Worm (Caenorhabditis elegans) whole organism, dauer: ENCODE measurements around the gene irld-65.

ENCODE experiments used
- unc-62 ChIP-seq: sonication (generic microtip); optimal IDR thresholded peaks from 2 replicates; lab custom pipeline; 2017; ENCODE audit warnings: missing biosample characterization, missing genetic modification reagents, missing genetic modification characterization

irld-65 gene

ce11 chrII:2921860-2922259 lies 15.9 kb downstream of the irld-65 start:
- TF ChIP-seq unc-62 (GFP tag; lab: Kevin White, UChicago), result no peak

DNA sequence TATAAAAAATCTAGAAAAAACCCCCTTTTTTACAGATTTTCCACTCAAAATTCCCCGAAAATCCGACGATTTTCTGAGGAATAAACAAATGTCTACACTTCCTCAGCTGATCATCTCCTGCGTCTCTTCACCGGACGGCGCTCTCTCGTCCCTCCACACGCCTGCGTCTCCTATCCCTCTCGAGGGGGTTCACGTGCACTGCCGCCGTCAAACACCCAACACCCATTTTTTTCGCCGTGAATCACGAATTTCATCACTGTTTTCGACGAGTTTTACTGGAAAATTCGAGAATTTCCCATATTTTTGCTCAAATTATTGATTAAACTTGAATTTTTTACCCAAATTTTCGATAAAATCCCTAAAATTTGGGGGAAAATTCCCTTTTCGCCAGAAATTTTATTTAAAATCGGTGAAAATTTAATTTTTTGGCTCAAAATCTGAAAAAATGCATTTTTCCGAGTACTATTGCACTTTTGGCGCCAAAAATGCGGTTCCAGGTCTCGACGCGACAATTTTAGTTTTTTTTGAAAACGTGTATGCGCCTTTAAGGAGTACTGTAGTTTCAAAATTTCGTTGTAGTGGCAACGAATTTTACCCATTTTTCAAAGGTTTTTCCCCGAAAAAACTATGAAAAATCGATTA lies 16.8 kb downstream of the irld-65 start:
- no peak for TF ChIP-seq unc-62 (GFP tag; lab: Kevin White, UChicago)

- TF ChIP-seq unc-62 (GFP tag; lab: Kevin White, UChicago), result no peak
Measured at ce11 chrII:2920234-2920633, 17.5 kb downstream of the irld-65 start.

- no peak for TF ChIP-seq unc-62 (GFP tag; lab: Kevin White, UChicago)
Measured at ce11 chrII:2919074-2919857, 18.5 kb downstream of the irld-65 start, which contains the start of the genes ncap-1 and Y110A2AR.1. TSS of gene ncap-1 (minus strand) at chrII:2919314. TSS of gene Y110A2AR.1 (plus strand) at chrII:2919710.

DNA sequence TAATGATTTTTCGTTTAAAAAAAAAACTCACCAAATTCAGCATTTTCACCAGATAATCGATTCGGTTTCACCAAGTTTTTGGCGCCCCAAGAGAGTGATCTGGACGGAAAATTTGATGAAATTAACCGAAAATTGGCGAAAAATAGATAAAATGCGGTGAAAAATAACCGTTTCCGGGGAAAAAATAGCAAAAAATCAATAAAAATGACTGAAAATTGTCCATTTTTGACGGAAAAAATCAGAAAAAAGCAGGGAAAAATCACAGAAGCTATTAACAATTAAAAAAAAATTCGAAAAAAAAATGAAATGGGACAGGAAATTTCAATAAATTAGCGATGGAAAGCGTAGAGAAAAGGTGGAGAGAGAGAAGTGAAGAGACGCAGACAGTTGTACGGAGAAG lies 24.2 kb downstream of the irld-65 start, which contains the start of gene ubc-15:
ubc-15 (minus strand) TSS at position 101 of the 400 bp plus-strand sequence.
- no peak for TF ChIP-seq unc-62 (GFP tag; lab: Kevin White, UChicago)

ce11 chrII:2903748-2904147 lies 34.0 kb downstream of the irld-65 start:
- no peak for TF ChIP-seq unc-62 (GFP tag; lab: Kevin White, UChicago)

DNA sequence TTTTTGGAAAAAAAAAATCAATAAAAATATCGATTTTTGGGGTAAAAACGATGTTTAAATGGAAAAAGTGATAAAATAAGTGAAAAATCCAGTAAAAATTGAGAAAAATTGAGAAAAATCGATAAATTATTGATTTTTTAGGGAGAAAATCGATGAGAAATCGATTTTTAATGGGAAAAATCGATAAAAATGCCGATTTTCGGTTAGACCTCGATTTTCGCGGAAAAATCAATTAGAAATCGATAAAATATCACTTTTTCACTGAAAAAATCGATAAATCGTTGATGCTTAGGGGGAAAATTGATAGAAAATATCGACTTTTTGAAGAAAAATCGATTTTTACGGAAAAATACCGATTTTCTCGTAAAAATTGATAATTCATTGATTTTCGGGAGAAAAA lies 36.6 kb downstream of the irld-65 start:
- TF ChIP-seq unc-62 (GFP tag; lab: Kevin White, UChicago), result no peak

DNA sequence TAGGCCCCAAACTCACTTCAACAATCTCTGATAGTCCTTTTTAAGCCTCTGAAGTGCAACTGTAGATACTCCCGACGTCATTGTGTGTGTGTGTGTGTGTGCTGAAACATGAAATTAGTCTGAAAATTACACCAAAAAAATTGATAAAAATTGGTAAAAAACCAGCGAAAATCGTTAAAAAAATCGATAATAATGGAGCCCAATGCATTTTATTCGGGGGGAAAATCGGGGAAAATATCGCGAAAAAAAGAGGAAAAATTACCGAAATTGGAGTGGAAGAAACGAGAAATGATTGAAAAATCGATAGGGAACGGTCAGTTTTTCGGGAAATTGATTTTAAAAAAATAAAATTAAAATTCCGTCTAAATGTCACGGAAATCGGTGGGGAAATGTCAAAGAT lies 37.5 kb downstream of the irld-65 start, which contains the start of gene ubc-26:
ubc-26 (minus strand) TSS at position 101 of the 400 bp plus-strand sequence.
- no peak for TF ChIP-seq unc-62 (GFP tag; lab: Kevin White, UChicago)

ce11 chrII:2894295-2894694 lies 43.5 kb downstream of the irld-65 start, which contains the start of gene sqv-2:
TSS of gene sqv-2 (minus strand) at chrII:2894395.
- no peak for TF ChIP-seq unc-62 (GFP tag; lab: Kevin White, UChicago)

ce11 chrII:2888957-2889630 lies 48.7 kb downstream of the irld-65 start, which contains the start of gene pinn-1:
TSS of gene pinn-1 (minus strand) at chrII:2889007.
- TF ChIP-seq unc-62 (GFP tag; lab: Kevin White, UChicago), result no peak

ce11 chrII:2885518-2886449 lies 52.0 kb downstream of the irld-65 start:
- TF ChIP-seq unc-62 (GFP tag; lab: Kevin White, UChicago), result no peak

DNA sequence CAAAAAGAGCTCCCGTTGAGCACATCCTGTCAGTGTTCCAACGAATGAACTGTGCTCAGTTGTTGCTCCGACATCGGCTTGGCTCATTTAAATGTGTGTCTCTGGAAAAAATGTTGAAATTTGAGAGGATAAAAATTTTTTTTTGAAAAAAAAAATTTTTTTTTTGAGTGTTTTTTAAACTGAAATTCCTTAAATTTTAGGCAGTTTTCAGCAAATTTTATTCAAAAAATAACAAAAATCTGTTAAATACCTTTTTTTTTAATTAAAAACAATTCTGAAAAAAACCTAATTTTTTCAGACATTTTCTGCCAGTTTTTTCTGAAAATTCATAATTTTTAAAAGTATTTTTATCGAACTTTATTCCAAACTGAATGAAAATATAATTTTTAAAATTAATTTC lies 52.9 kb downstream of the irld-65 start, which contains the start of gene pigw-1:
pigw-1 (minus strand) TSS at position 101 of the 400 bp plus-strand sequence.
- TF ChIP-seq unc-62 (GFP tag; lab: Kevin White, UChicago), result no peak
